Fruit fly (Drosophila melanogaster): ENCODE data around the gene Hmgcr.

The Hmgcr gene

dm6 chr3R:23721936-23722335 lies 11.2 kb upstream of the Hmgcr start (continued):
- peak; percentile 7 for TF ChIP-seq Hr3 (GFP tag; optimal IDR thresholded peaks at IDR 0.05)
- TF ChIP-seq hbn (GFP tag; IDR thresholded peaks at IDR 0.05; ENCODE audit: partially characterized antibody) = no peak
- no peak for TF ChIP-seq Fer1 (GFP tag; optimal IDR thresholded peaks at IDR 0.05)
- no peak for TF ChIP-seq ssp (GFP tag; IDR thresholded peaks at IDR 0.05)
- TF ChIP-seq gsb-n (tag; optimal IDR thresholded peaks at IDR 0.05) = peak; percentile 7
- no peak for TF ChIP-seq eyg (GFP tag; optimal IDR thresholded peaks at IDR 0.05)
- TF ChIP-seq CG9727 (GFP tag; optimal IDR thresholded peaks at IDR 0.05) = no peak
- TF ChIP-seq CG10274 (GFP tag; optimal IDR thresholded peaks at IDR 0.05) = no peak
- TF ChIP-seq CG16815 (GFP tag; optimal IDR thresholded peaks at IDR 0.05) = no peak
- no peak for TF ChIP-seq CG15073 (GFP tag; optimal IDR thresholded peaks at IDR 0.05)
- no peak for TF ChIP-seq CG34422 (GFP tag; IDR thresholded peaks at IDR 0.05)
- no peak for TF ChIP-seq CG6791 (GFP tag; IDR thresholded peaks at IDR 0.05; ENCODE audit: partially characterized antibody)
- no peak for TF ChIP-seq GATAe (GFP tag; conservative IDR thresholded peaks at IDR 0.05)
- TF ChIP-seq CG12744 (GFP tag; optimal IDR thresholded peaks at IDR 0.05) = no peak
- TF ChIP-seq CG15601 (tag; optimal IDR thresholded peaks at IDR 0.05) = peak; percentile 52
- TF ChIP-seq CoRest (tag; optimal IDR thresholded peaks at IDR 0.05) = peak; percentile 70
- no peak for TF ChIP-seq zfh1 (GFP tag; IDR thresholded peaks at IDR 0.05)
- no peak for TF ChIP-seq corto (GFP tag; optimal IDR thresholded peaks at IDR 0.05)
- TF ChIP-seq HmgD (GFP tag; optimal IDR thresholded peaks at IDR 0.05) = no peak
- TF ChIP-seq CG1024 (GFP tag; IDR thresholded peaks at IDR 0.05) = no peak; the same call in 1 of the 2 replicates
- TF ChIP-seq dm (GFP tag; optimal IDR thresholded peaks at IDR 0.05) = no peak
- no peak for TF ChIP-seq CG33557 (GFP tag; optimal IDR thresholded peaks at IDR 0.05)
- TF ChIP-seq Pdp1 (GFP tag; optimal IDR thresholded peaks at IDR 0.05) = peak in 1 of 2 experiments; percentile 3
- TF ChIP-seq bab2 (GFP tag; optimal IDR thresholded peaks at IDR 0.05) = no peak
- TF ChIP-seq B-H2 (GFP tag; optimal IDR thresholded peaks at IDR 0.05) = peak; percentile 72
- TF ChIP-seq CG16779 (GFP tag; IDR thresholded peaks at IDR 0.05) = no peak
- peak; percentile 63 for TF ChIP-seq CG17829 (tag; optimal IDR thresholded peaks at IDR 0.05)
- no peak for TF ChIP-seq chif (GFP tag; optimal IDR thresholded peaks at IDR 0.05)
- no peak for TF ChIP-seq Vsx1 (GFP tag; optimal IDR thresholded peaks at IDR 0.05)
- no peak for TF ChIP-seq dmrt11E (tag; optimal IDR thresholded peaks at IDR 0.05)
- no peak for TF ChIP-seq ase (GFP tag; IDR thresholded peaks at IDR 0.05)
- TF ChIP-seq NfI (GFP tag; optimal IDR thresholded peaks at IDR 0.05) = peak; percentile 45
- TF ChIP-seq CG8944 (GFP tag; optimal IDR thresholded peaks at IDR 0.05) = no peak
- no peak for TF ChIP-seq kah (GFP tag; optimal IDR thresholded peaks at IDR 0.05)
- no peak for TF ChIP-seq NC2α (GFP tag; optimal IDR thresholded peaks at IDR 0.05)
- peak; percentile 25 for TF ChIP-seq CG3995 (GFP tag; optimal IDR thresholded peaks at IDR 0.05)
- TF ChIP-seq Dp (GFP tag; optimal IDR thresholded peaks at IDR 0.05) = peak; percentile 95
- TF ChIP-seq CG2202 (tag; optimal IDR thresholded peaks at IDR 0.05) = no peak
- TF ChIP-seq CG12219 (GFP tag; optimal IDR thresholded peaks at IDR 0.05) = no peak
- TF ChIP-seq B-H1 (GFP tag; IDR thresholded peaks at IDR 0.05) = no peak
- no peak for TF ChIP-seq CG16813 (GFP tag; IDR thresholded peaks at IDR 0.05; ENCODE audit: partially characterized antibody)
- no peak for TF ChIP-seq al (GFP tag; IDR thresholded peaks at IDR 0.05)
- TF ChIP-seq nerfin-1 (tag; optimal IDR thresholded peaks at IDR 0.05) = no peak
- TF ChIP-seq hth (optimal IDR thresholded peaks at IDR 0.05) = no peak
- no peak for TF ChIP-seq CG6654 (GFP tag; optimal IDR thresholded peaks at IDR 0.05)
- peak; percentile 25 for TF ChIP-seq fd3F (GFP tag; optimal IDR thresholded peaks at IDR 0.05)
- no peak for TF ChIP-seq CG1529 (GFP tag; optimal IDR thresholded peaks at IDR 0.05)
- no peak for TF ChIP-seq bowl (GFP tag; IDR thresholded peaks at IDR 0.05)
- peak in 1 of 2 experiments; percentile 16 for TF ChIP-seq Hr51 (GFP tag; optimal IDR thresholded peaks at IDR 0.05)
- no peak for TF ChIP-seq pb (GFP tag; optimal IDR thresholded peaks at IDR 0.05)
- peak; percentile 70 for TF ChIP-seq Myb (GFP tag; optimal IDR thresholded peaks at IDR 0.05)
- TF ChIP-seq Mrtf (GFP tag; IDR thresholded peaks at IDR 0.05) = no peak
